Fruit fly (Drosophila melanogaster): ENCODE results near the gene CG46394.

CG46394 gene

dm6 chr3L:11579919-11580318 lies 20.3 kb upstream of the CG46394 start, which contains the start of gene CG43390 (continued):
- TF ChIP-seq HmgZ (tag; optimal IDR thresholded peaks at IDR 0.05) = peak; percentile 68
- no peak for TF ChIP-seq MBD-R2 (GFP tag; IDR thresholded peaks at IDR 0.05)
- no peak for TF ChIP-seq CG3065 (GFP tag; optimal IDR thresholded peaks at IDR 0.05)
- TF ChIP-seq CG7271 (tag; optimal IDR thresholded peaks at IDR 0.05) = no peak
- peak; percentile 52 for TF ChIP-seq CG1233 (GFP tag; optimal IDR thresholded peaks at IDR 0.05)
- no peak for TF ChIP-seq Mad (GFP tag; optimal IDR thresholded peaks at IDR 0.05)
- no peak for TF ChIP-seq CG31224 (GFP tag; IDR thresholded peaks at IDR 0.05)
- TF ChIP-seq CG6175 (GFP tag; IDR thresholded peaks at IDR 0.05) = no peak
- no peak for TF ChIP-seq CG17802 (tag; optimal IDR thresholded peaks at IDR 0.05)
- peak; percentile 87 for TF ChIP-seq Asciz (GFP tag; optimal IDR thresholded peaks at IDR 0.05)
- peak; percentile 62 for TF ChIP-seq CG17568 (GFP tag; optimal IDR thresholded peaks at IDR 0.05)
- TF ChIP-seq CG10959 (GFP tag; IDR thresholded peaks at IDR 0.05) = no peak
- TF ChIP-seq schlank (tag; optimal IDR thresholded peaks at IDR 0.05) = peak; percentile 63
- TF ChIP-seq grn (GFP tag; optimal IDR thresholded peaks at IDR 0.05) = peak; percentile 7
- TF ChIP-seq Camta (GFP tag; optimal IDR thresholded peaks at IDR 0.05) = peak; percentile 7
- no peak for TF ChIP-seq Drgx (GFP tag; IDR thresholded peaks at IDR 0.05)
- no peak for TF ChIP-seq pb (GFP tag; optimal IDR thresholded peaks at IDR 0.05)
- TF ChIP-seq ara (GFP tag; IDR thresholded peaks at IDR 0.05) = no peak
- TF ChIP-seq mirr (GFP tag; optimal IDR thresholded peaks at IDR 0.05) = peak; percentile 89
- no peak for TF ChIP-seq Gsc (GFP tag; IDR thresholded peaks at IDR 0.05)
- TF ChIP-seq dm (GFP tag; optimal IDR thresholded peaks at IDR 0.05) = no peak
- peak; percentile 58 for TF ChIP-seq grau (tag; optimal IDR thresholded peaks at IDR 0.05)
- no peak for TF ChIP-seq CG5953 (GFP tag; IDR thresholded peaks at IDR 0.05)
- TF ChIP-seq trh (GFP tag; optimal IDR thresholded peaks at IDR 0.05) = peak; percentile 2
- peak; percentile 27 for TF ChIP-seq pho (GFP tag; optimal IDR thresholded peaks at IDR 0.05)
- no peak for TF ChIP-seq Dp (GFP tag; optimal IDR thresholded peaks at IDR 0.05)
- TF ChIP-seq pnt (GFP tag; optimal IDR thresholded peaks at IDR 0.05) = no peak
- peak; percentile 45 for TF ChIP-seq CG12659 (GFP tag; optimal IDR thresholded peaks at IDR 0.05)
- no peak for TF ChIP-seq hkb (optimal IDR thresholded peaks at IDR 0.05)
- no peak for TF ChIP-seq hkb (GFP tag; IDR thresholded peaks at IDR 0.05)
- no peak for TF ChIP-seq zf30C (GFP tag; optimal IDR thresholded peaks at IDR 0.05)
- peak; percentile 2 for TF ChIP-seq Jarid2 (GFP tag; optimal IDR thresholded peaks at IDR 0.05)
- TF ChIP-seq CG18262 (tag; optimal IDR thresholded peaks at IDR 0.05) = no peak
- TF ChIP-seq CG7839 (tag; optimal IDR thresholded peaks at IDR 0.05) = peak; percentile 12
- peak; percentile 66 for TF ChIP-seq CG10209 (GFP tag; optimal IDR thresholded peaks at IDR 0.05)

- TF ChIP-seq CG43689 (GFP tag; IDR thresholded peaks at IDR 0.05) = no peak
- no peak for TF ChIP-seq CG2678 (tag; optimal IDR thresholded peaks at IDR 0.05)
- TF ChIP-seq chinmo (GFP tag; IDR thresholded peaks at IDR 0.05; ENCODE audit: partially characterized antibody) = no peak
- TF ChIP-seq nmo (GFP tag; optimal IDR thresholded peaks at IDR 0.05) = no peak
Observed at dm6 chr3L:11580919-11581318, 19.3 kb upstream of the CG46394 start, which contains the start of gene CG43391. Gene CG43391, minus strand, starts transcription at chr3L:11581019.

- TF ChIP-seq Hey (tag; optimal IDR thresholded peaks at IDR 0.05) (no peak), Doc3 (GFP tag; IDR thresholded peaks at IDR 0.05; ENCODE audit: partially characterized antibody) (no peak), otp (GFP tag; IDR thresholded peaks at IDR 0.05) (no peak), Six4 (GFP tag; optimal IDR thresholded peaks at IDR 0.05) (no peak), CG12942 (GFP tag; optimal IDR thresholded peaks at IDR 0.05) (no peak), NK7.1 (GFP tag; optimal IDR thresholded peaks at IDR 0.05) (no peak), ssp (GFP tag; IDR thresholded peaks at IDR 0.05) (no peak), peb (GFP tag; IDR thresholded peaks at IDR 0.05) (no peak), CG4328 (GFP tag; optimal IDR thresholded peaks at IDR 0.05) (no peak), chn (GFP tag; optimal IDR thresholded peaks at IDR 0.05) (no peak), Hr39 (optimal IDR thresholded peaks at IDR 0.05) (no peak), BtbVII (GFP tag; optimal IDR thresholded peaks at IDR 0.05) (no peak), CG9437 (GFP tag; optimal IDR thresholded peaks at IDR 0.05) (no peak), CG3838 (GFP tag; optimal IDR thresholded peaks at IDR 0.05) (no peak)
Observed at dm6 chr3L:11582097-11582496, 18.1 kb upstream of the CG46394 start, which contains the start of gene CG33269. Gene CG33269, minus strand, starts transcription at chr3L:11582197.

Measured in whole organism, embryonic.